Worm (Caenorhabditis elegans) whole organism, young adult: ENCODE measurements around the gene gur-5.
A peak's percentile ranks its signal among the peaks of the same experiment; 100 is the strongest.

Source experiments
- B0035.1 ChIP-seq: sonication (generic microtip); optimal IDR thresholded peaks from 2 replicates; lab custom pipeline; 2016; ENCODE audit warnings: missing genetic modification characterization, mild to moderate bottlenecking, missing compliant biosample characterization, missing genotype, missing genetic modification reagents
- B0261.1 ChIP-seq: sonication (generic microtip); optimal IDR thresholded peaks from 2 replicates; lab custom pipeline; 2016; ENCODE audit warnings: mild to moderate bottlenecking, missing genetic modification characterization, moderate library complexity, missing compliant biosample characterization
- B0336.3 ChIP-seq: fragments of 200-800 bp; sonication (Bioruptor generic); IDR thresholded peaks from 2 replicates; pipeline ENCODE4 v1.3.6; 2022; ENCODE audit warnings: missing genetic modification characterization, missing compliant biosample characterization
- F22D6.2 ChIP-seq: sonication (generic microtip); optimal IDR thresholded peaks from 2 replicates; lab custom pipeline; 2016; ENCODE audit warnings: mild to moderate bottlenecking, missing genetic modification characterization, missing compliant biosample characterization
- F37B4.10 ChIP-seq: fragments of 200-800 bp; sonication (Bioruptor generic); IDR thresholded peaks from 2 replicates; pipeline ENCODE4 v1.3.6; 2022; ENCODE audit warnings: missing genetic modification characterization, missing compliant biosample characterization
- F39B2.1 ChIP-seq: fragments of 200-800 bp; sonication (Bioruptor generic); IDR thresholded peaks from 2 replicates; pipeline ENCODE4 v1.3.6; 2022; ENCODE audit warnings: missing genetic modification reagents, missing genetic modification characterization, missing compliant biosample characterization
- F52B5.7 ChIP-seq: sonication (generic microtip); optimal IDR thresholded peaks from 2 replicates; lab custom pipeline; 2016; ENCODE audit warnings: mild to moderate bottlenecking, missing genetic modification characterization, missing compliant biosample characterization
- K12H6.12 ChIP-seq: fragments of 200-800 bp; sonication (Bioruptor generic); optimal IDR thresholded peaks from 2 replicates; lab custom pipeline; 2018; ENCODE audit warnings: mild to moderate bottlenecking, missing genetic modification characterization, missing compliant biosample characterization
- T07F8.4 ChIP-seq: sonication (generic microtip); optimal IDR thresholded peaks from 2 replicates; lab custom pipeline; 2016; ENCODE audit warnings: mild to moderate bottlenecking, missing genetic modification characterization, moderate library complexity, missing compliant biosample characterization
- Y67H2A.10 ChIP-seq: fragments of 200-800 bp; sonication (Bioruptor generic); conservative IDR thresholded peaks from 2 replicates; pipeline ENCODE4 v1.3.6; 2022; ENCODE audit warnings: missing genetic modification reagents, missing genetic modification characterization, missing compliant biosample characterization
- aptf-3 ChIP-seq: fragments of 200-800 bp; sonication (Bioruptor generic); IDR thresholded peaks from 2 replicates; pipeline ENCODE4 v1.3.6; 2022; ENCODE audit warnings: missing genetic modification characterization, missing compliant biosample characterization
- athp-1 ChIP-seq: sonication (generic microtip); optimal IDR thresholded peaks from 2 replicates; lab custom pipeline; 2017; ENCODE audit warnings: mild to moderate bottlenecking, missing genetic modification characterization, missing compliant biosample characterization
- bed-2 ChIP-seq: fragments of 200-800 bp; sonication (Bioruptor generic); IDR thresholded peaks from 2 replicates; pipeline ENCODE4 v1.3.6; 2022; ENCODE audit warnings: missing genetic modification reagents, missing genetic modification characterization, missing compliant biosample characterization
- ccch-3 ChIP-seq: fragments of 200-800 bp; sonication (Bioruptor generic); optimal IDR thresholded peaks from 2 replicates; lab custom pipeline; 2018; ENCODE audit warnings: mild to moderate bottlenecking, missing genetic modification characterization, missing compliant biosample characterization
- cebp-1 ChIP-seq, 2 experiments: fragments of 200-800 bp in 1 of 2; sonication (Bioruptor generic) in 1 of 2; sonication (generic microtip) in 1 of 2; IDR thresholded peaks in 1 of 2; optimal IDR thresholded peaks in 1 of 2; 2 replicates each; pipeline versions ENCODE4 v1.3.6 to Lab custom; 2017 to 2022; ENCODE audit warnings: missing compliant biosample characterization in 2 of 2, missing genetic modification characterization in 2 of 2, mild to moderate bottlenecking in 1 of 2, missing genetic modification reagents in 1 of 2, moderate library complexity in 1 of 2
- ceh-100 ChIP-seq: fragments of 200-800 bp; sonication (Bioruptor generic); IDR thresholded peaks from 2 replicates; pipeline ENCODE4 v1.3.6; 2022; ENCODE audit warnings: missing genetic modification reagents, missing genetic modification characterization, missing compliant biosample characterization
- chd-7 ChIP-seq: sonication (generic microtip); optimal IDR thresholded peaks from 2 replicates; lab custom pipeline; 2016; ENCODE audit warnings: mild to moderate bottlenecking, missing genetic modification characterization, moderate library complexity, missing compliant biosample characterization
- die-1 ChIP-seq: sonication (generic microtip); optimal IDR thresholded peaks from 2 replicates; lab custom pipeline; 2016; ENCODE audit warnings: missing genotype, mild to moderate bottlenecking, missing genetic modification characterization, missing compliant biosample characterization
- dox-1 ChIP-seq: fragments of 200-800 bp; sonication (Bioruptor generic); IDR thresholded peaks from 2 replicates; pipeline ENCODE4 v1.3.6; 2022; ENCODE audit warnings: missing genetic modification reagents, missing genetic modification characterization, missing compliant biosample characterization
- dpl-1 ChIP-seq: fragments of 150-350 bp; optimal IDR thresholded peaks from 2 replicates; lab custom pipeline; 2014; ENCODE audit warnings: missing biosample characterization, missing genetic modification reagents, missing genetic modification characterization
- efl-1 ChIP-seq: fragments of 150-350 bp; optimal IDR thresholded peaks from 2 replicates; lab custom pipeline; 2014; ENCODE audit warnings: missing biosample characterization, missing genetic modification reagents, missing genetic modification characterization
- egl-18 ChIP-seq: fragments of 200-800 bp; sonication (Bioruptor generic); IDR thresholded peaks from 2 replicates; pipeline ENCODE4 v1.3.6; 2022; ENCODE audit warnings: missing genetic modification reagents, missing genetic modification characterization, missing compliant biosample characterization
- hrde-1 ChIP-seq: sonication (generic microtip); optimal IDR thresholded peaks from 2 replicates; lab custom pipeline; 2016; ENCODE audit warnings: missing genetic modification characterization, mild to moderate bottlenecking, missing compliant biosample characterization, moderate library complexity, missing genotype, missing genetic modification reagents, borderline replicate concordance
- let-526 ChIP-seq: fragments of 200-800 bp; sonication (Bioruptor generic); IDR thresholded peaks from 2 replicates; pipeline ENCODE4 v1.3.6; 2022; ENCODE audit warnings: missing genetic modification reagents, missing genetic modification characterization, missing compliant biosample characterization
- let-607 ChIP-seq, 2 experiments: fragments of 200-800 bp in 1 of 2; sonication (Bioruptor generic) in 1 of 2; sonication (generic microtip) in 1 of 2; optimal IDR thresholded peaks; 2 replicates each; lab custom pipeline; 2016 to 2018; ENCODE audit warnings: mild to moderate bottlenecking in 2 of 2, missing compliant biosample characterization in 2 of 2, missing genetic modification characterization in 2 of 2, moderate library complexity in 2 of 2, missing genotype in 1 of 2
- lin-26 ChIP-seq: fragments of 200-800 bp; sonication (Bioruptor generic); IDR thresholded peaks from 2 replicates; pipeline ENCODE4 v1.3.6; 2022; ENCODE audit warnings: missing genetic modification reagents, missing genetic modification characterization, missing compliant biosample characterization
- lsy-27 ChIP-seq: sonication (generic microtip); optimal IDR thresholded peaks from 2 replicates; lab custom pipeline; 2017; ENCODE audit warnings: missing genetic modification characterization, mild to moderate bottlenecking, missing compliant biosample characterization, antibody characterized with exemption, missing genotype, borderline replicate concordance; ENCODE audit not compliant: insufficient read depth
- madf-3 ChIP-seq: fragments of 200-800 bp; sonication (Bioruptor generic); IDR thresholded peaks from 2 replicates; pipeline ENCODE4 v1.3.6; 2022; ENCODE audit warnings: missing genetic modification reagents, missing genetic modification characterization, missing compliant biosample characterization
- madf-6 ChIP-seq: fragments of 200-800 bp; sonication (Bioruptor generic); IDR thresholded peaks from 2 replicates; pipeline ENCODE4 v1.3.6; 2022; ENCODE audit warnings: missing genetic modification reagents, missing genetic modification characterization, missing compliant biosample characterization
- mel-28 ChIP-seq: sonication (generic microtip); optimal IDR thresholded peaks from 2 replicates; lab custom pipeline; 2016; ENCODE audit warnings: borderline replicate concordance, mild to moderate bottlenecking, missing genetic modification characterization, missing compliant biosample characterization
- mes-4 ChIP-seq: sonication (generic microtip); optimal IDR thresholded peaks from 2 replicates; lab custom pipeline; 2016; ENCODE audit warnings: missing genotype, missing genetic modification characterization, missing compliant biosample characterization
- nfyb-1 ChIP-seq: fragments of 200-800 bp; sonication (Bioruptor generic); IDR thresholded peaks from 2 replicates; pipeline ENCODE4 v1.3.6; 2022; ENCODE audit warnings: missing genetic modification reagents, missing genetic modification characterization, missing compliant biosample characterization
- nhr-120 ChIP-seq: fragments of 200-800 bp; sonication (Bioruptor generic); IDR thresholded peaks from 2 replicates; pipeline ENCODE4 v1.3.6; 2022; ENCODE audit warnings: missing genetic modification characterization, missing compliant biosample characterization
- nhr-80 ChIP-seq: sonication (generic microtip); optimal IDR thresholded peaks from 2 replicates; lab custom pipeline; 2016; ENCODE audit warnings: missing genetic modification characterization, missing compliant biosample characterization
- pbrm-1 ChIP-seq: fragments of 200-800 bp; sonication (Bioruptor generic); IDR thresholded peaks from 2 replicates; pipeline ENCODE4 v1.3.6; 2022; ENCODE audit warnings: missing genetic modification reagents, missing genetic modification characterization, missing compliant biosample characterization
- rcor-1 ChIP-seq: fragments of 200-800 bp; sonication (Bioruptor generic); IDR thresholded peaks from 2 replicates; pipeline ENCODE4 v1.3.6; 2022; ENCODE audit warnings: missing genetic modification reagents, missing genetic modification characterization, missing compliant biosample characterization
- snpc-1.3 ChIP-seq: sonication (generic microtip); optimal IDR thresholded peaks from 2 replicates; lab custom pipeline; 2017; ENCODE audit warnings: missing genetic modification characterization, mild to moderate bottlenecking, missing compliant biosample characterization, antibody characterized with exemption, moderate library complexity, missing genotype, missing genetic modification reagents; ENCODE audit not compliant: insufficient read depth
- unc-62 ChIP-seq: fragments of 150-350 bp; optimal IDR thresholded peaks from 2 replicates; lab custom pipeline; 2014; ENCODE audit warnings: missing biosample characterization, missing genetic modification reagents, missing genetic modification characterization
- xnd-1 ChIP-seq: sonication (generic microtip); optimal IDR thresholded peaks from 2 replicates; lab custom pipeline; 2016; ENCODE audit warnings: missing genotype, missing genetic modification reagents, missing genetic modification characterization, missing compliant biosample characterization
- zfh-2 ChIP-seq: fragments of 200-800 bp; sonication (Bioruptor generic); conservative IDR thresholded peaks from 2 replicates; pipeline ENCODE4 v1.3.6; 2022; ENCODE audit warnings: missing genetic modification reagents, missing genetic modification characterization, missing compliant biosample characterization
- zim-3 ChIP-seq: sonication (generic microtip); optimal IDR thresholded peaks from 2 replicates; lab custom pipeline; 2017; ENCODE audit warnings: mild to moderate bottlenecking, missing genetic modification characterization, moderate library complexity, missing compliant biosample characterization

gur-5 gene

DNA sequence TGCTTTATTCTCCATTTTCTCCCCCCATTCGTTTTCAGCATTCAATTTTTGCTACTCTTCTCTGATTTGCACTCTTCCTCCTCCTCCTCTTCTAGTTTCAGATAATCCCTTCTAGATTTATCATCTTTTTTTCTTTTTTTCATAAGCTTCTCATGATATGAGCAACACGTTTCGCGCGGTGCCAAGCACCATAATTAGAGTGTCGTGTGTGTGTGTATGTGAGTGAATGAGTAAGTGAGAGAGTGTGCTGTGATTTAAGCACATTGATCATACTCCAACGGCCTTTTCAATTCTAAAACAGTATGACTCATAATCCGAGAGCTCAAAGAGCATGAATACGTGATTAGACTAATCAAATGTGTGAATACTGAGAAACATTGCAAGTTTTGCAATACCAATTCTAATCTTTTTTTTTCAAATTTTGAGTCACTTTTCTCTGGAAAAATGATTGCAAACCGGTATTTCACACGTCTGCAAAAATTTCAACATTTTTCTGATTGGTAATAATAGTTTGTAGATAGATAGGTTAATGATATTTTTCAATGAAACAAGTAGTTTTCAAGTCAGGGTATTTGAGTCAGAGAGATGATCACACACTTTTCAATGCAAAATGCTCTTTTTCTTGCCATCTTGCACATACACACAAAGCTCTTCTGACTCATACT is 50.4 kb downstream of the gur-5 start:
- TF ChIP-seq chd-7 (tag; lab: Kevin White, UChicago) (peak; percentile 15), ccch-3 (GFP tag; lab: Kevin White, UChicago) (no peak)

DNA sequence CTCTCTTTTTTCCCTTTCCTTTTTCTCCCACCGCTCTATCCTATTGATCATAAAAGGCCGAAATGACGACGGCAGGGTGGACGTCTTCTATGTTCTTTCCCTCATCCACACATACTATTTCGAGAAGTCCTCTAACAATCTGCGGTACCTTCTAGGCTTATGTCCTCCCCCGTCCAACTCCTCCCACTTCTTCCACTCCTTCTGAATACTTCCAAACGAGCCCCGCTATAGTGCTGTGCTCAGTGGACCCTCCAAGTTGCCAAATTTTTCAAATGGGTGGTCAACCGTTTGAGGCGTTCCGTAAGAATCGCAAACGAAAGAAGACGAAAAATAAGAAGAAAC is 50.9 kb downstream of the gur-5 start:
- TF ChIP-seq lin-26 (GFP tag; lab: Robert Waterston, UW), result no peak
- TF ChIP-seq F39B2.1 (GFP tag; lab: Robert Waterston, UW), result no peak
- no peak for TF ChIP-seq athp-1 (tag; lab: Kevin White, UChicago)
- peak in 1 of 2 experiments; percentile 17 for TF ChIP-seq let-607 (tag; optimal IDR thresholded peaks at IDR 0.05; lab: Kevin White, UChicago)
- TF ChIP-seq dpl-1 (GFP tag; lab: Kevin White, UChicago), result no peak
- peak; percentile 35; the same call in 1 of the 2 replicates for TF ChIP-seq egl-18 (GFP tag; lab: Robert Waterston, UW)
- TF ChIP-seq aptf-3 (GFP tag; lab: Robert Waterston, UW), result no peak
- TF ChIP-seq zim-3 (tag; lab: Kevin White, UChicago), result peak; percentile 68
- no peak for TF ChIP-seq let-526 (GFP tag; lab: Robert Waterston, UW)
- TF ChIP-seq ccch-3 (GFP tag; lab: Kevin White, UChicago), result no peak
- TF ChIP-seq K12H6.12 (tag; lab: Kevin White, UChicago), result peak; percentile 0
- TF ChIP-seq B0336.3 (GFP tag; lab: Robert Waterston, UW), result no peak
- no peak for TF ChIP-seq snpc-1.3 (tag; lab: Kevin White, UChicago)
- TF ChIP-seq ceh-100 (GFP tag; lab: Robert Waterston, UW), result 0 out of 2 replicates have a peak, but pooled peaks have one; percentile 15
- TF ChIP-seq madf-6 (GFP tag; lab: Robert Waterston, UW), result 0 out of 2 replicates have a peak, but pooled peaks have one; percentile 27
- 0 out of 2 replicates have a peak, but pooled peaks have one; percentile 29 for TF ChIP-seq zfh-2
- peak; percentile 24 for TF ChIP-seq chd-7 (tag; lab: Kevin White, UChicago)
- TF ChIP-seq pbrm-1 (GFP tag; lab: Robert Waterston, UW), result 0 out of 2 replicates have a peak, but pooled peaks have one; percentile 42
- no peak for TF ChIP-seq cebp-1 (GFP tag; IDR thresholded peaks at IDR 0.05; lab: Robert Waterston, UW)
- TF ChIP-seq cebp-1 (tag; optimal IDR thresholded peaks at IDR 0.05; lab: Kevin White, UChicago), result peak; percentile 36
- TF ChIP-seq rcor-1 (GFP tag; lab: Robert Waterston, UW), result peak; percentile 32; the same call in 1 of the 2 replicates
- no peak for TF ChIP-seq F22D6.2
- TF ChIP-seq F52B5.7 (tag; lab: Kevin White, UChicago), result peak; percentile 38
- TF ChIP-seq dox-1, result peak; percentile 29; the same call in 1 of the 2 replicates
- 0 out of 2 replicates have a peak, but pooled peaks have one; percentile 55 for TF ChIP-seq nfyb-1 (GFP tag; lab: Robert Waterston, UW)
- no peak for TF ChIP-seq madf-3 (GFP tag; lab: Robert Waterston, UW)

DNA sequence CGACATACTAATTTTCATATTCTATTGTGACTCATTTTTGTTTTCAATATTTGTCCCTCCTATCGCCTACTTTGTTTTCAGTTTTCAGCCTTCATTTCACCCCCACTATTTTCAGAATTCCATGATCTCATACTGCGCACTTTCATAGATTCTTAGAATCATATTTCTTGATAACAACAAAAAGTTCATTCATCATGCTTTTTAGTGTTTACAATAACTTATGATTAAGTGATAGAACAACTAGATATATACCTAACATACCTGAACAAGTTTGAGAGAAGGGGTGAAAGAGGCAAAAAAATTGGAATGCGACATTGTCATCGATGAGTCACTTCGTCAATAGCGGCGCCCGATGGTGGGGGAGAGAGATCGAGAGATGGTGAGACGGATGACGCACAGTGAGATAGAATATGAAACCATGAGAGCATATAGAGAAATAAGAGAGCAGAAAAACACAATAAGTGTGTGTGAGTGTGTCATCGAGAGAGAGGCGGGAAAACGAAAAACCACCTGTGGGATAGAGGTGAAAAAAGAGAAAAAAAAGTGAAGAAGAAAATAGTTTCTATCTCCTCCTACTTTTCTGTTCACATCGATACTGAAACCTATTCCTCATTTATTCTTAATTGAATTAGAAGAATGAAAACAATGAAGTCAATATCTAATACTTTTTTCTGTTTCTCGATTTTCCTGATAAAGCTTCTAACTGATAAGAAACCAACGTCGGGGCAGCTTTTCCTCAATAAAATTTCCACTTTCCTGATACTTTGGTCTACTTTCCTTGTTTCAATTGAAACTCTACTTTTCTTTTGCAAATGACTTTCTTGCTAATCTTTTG is 51.7 kb downstream of the gur-5 start:
- peak; percentile 54 for TF ChIP-seq unc-62 (GFP tag; lab: Kevin White, UChicago)
- TF ChIP-seq hrde-1, result no peak
- TF ChIP-seq B0336.3 (GFP tag; lab: Robert Waterston, UW), result 0 out of 2 replicates have a peak, but pooled peaks have one; percentile 36
- no peak for TF ChIP-seq let-607 (tag; optimal IDR thresholded peaks at IDR 0.05; lab: Kevin White, UChicago)
- TF ChIP-seq T07F8.4 (tag; lab: Kevin White, UChicago), result no peak
- no peak for TF ChIP-seq madf-6 (GFP tag; lab: Robert Waterston, UW)
- no peak for TF ChIP-seq bed-2 (GFP tag; lab: Robert Waterston, UW)
- no peak for TF ChIP-seq nhr-120 (GFP tag; lab: Robert Waterston, UW)
- no peak for TF ChIP-seq chd-7 (tag; lab: Kevin White, UChicago)
- TF ChIP-seq B0261.1, result no peak
- TF ChIP-seq Y67H2A.10, result no peak
- TF ChIP-seq efl-1, result peak; percentile 22
- no peak for TF ChIP-seq xnd-1
- TF ChIP-seq mes-4 (tag; lab: Kevin White, UChicago), result no peak
- TF ChIP-seq nhr-80 (tag; lab: Kevin White, UChicago), result peak; percentile 32
- TF ChIP-seq mel-28 (tag; lab: Kevin White, UChicago), result no peak
- TF ChIP-seq lsy-27 (tag; lab: Kevin White, UChicago), result no peak
- no peak for TF ChIP-seq F37B4.10 (GFP tag; lab: Robert Waterston, UW)
- no peak for TF ChIP-seq B0035.1
- TF ChIP-seq die-1 (tag; lab: Kevin White, UChicago), result peak; percentile 5
